Fruit fly (Drosophila melanogaster) whole organism, embryonic: Measurements from ENCODE around the gene RfC4.

Experiments used
- ATbp ChIP-seq: fragments of 200-800 bp; sonication (Bioruptor generic); optimal IDR thresholded peaks from 2 replicates; lab custom pipeline; 2017; ENCODE audit warnings: missing biosample characterization, mild to moderate bottlenecking, missing genetic modification characterization, missing genetic modification reagents
- Adf1 ChIP-seq: fragments of 200-800 bp; sonication (Bioruptor generic); IDR thresholded peaks from 2 replicates; pipeline ENCODE4 v1.3.6; 2022; ENCODE audit warnings: missing biosample characterization, missing genetic modification characterization
- Asciz ChIP-seq: fragments of 200-800 bp; sonication (Bioruptor generic); optimal IDR thresholded peaks from 2 replicates; lab custom pipeline; 2017; ENCODE audit warnings: missing biosample characterization, mild to moderate bottlenecking, missing genetic modification characterization, missing genetic modification reagents
- Awh ChIP-seq: fragments of 200-800 bp; sonication (Bioruptor generic); IDR thresholded peaks from 2 replicates; pipeline ENCODE4, ENCODE4 v1.3.6; 2022; ENCODE audit warnings: missing biosample characterization, missing genetic modification characterization
- BEAF-32 ChIP-seq: fragments of 200-800 bp; sonication (Bioruptor generic); optimal IDR thresholded peaks from 3 replicates; lab custom pipeline; 2017; ENCODE audit warnings: missing biosample characterization, missing genetic modification characterization, mild to moderate bottlenecking, moderate library complexity, missing genetic modification reagents
- CG10274 ChIP-seq: fragments of 200-800 bp; sonication (Bioruptor generic); optimal IDR thresholded peaks from 3 replicates; lab custom pipeline; 2017; ENCODE audit warnings: missing biosample characterization, mild to moderate bottlenecking, missing genetic modification characterization
- CG11093 ChIP-seq: fragments of 200-800 bp; sonication (Bioruptor generic); IDR thresholded peaks from 3 replicates; pipeline ENCODE4 v1.3.6; 2022; ENCODE audit warnings: missing biosample characterization, missing genetic modification characterization
- CG12104 ChIP-seq: fragments of 200-800 bp; sonication (Bioruptor generic); optimal IDR thresholded peaks from 3 replicates; lab custom pipeline; 2016; ENCODE audit warnings: missing biosample characterization, missing genetic modification characterization
- CG16779 ChIP-seq: fragments of 200-800 bp; sonication (Bioruptor generic); IDR thresholded peaks from 2 replicates; pipeline ENCODE4 v1.3.6; 2022; ENCODE audit warnings: missing biosample characterization, missing genetic modification characterization
- CG17802 ChIP-seq: fragments of 200-800 bp; sonication (Bioruptor generic); optimal IDR thresholded peaks from 2 replicates; lab custom pipeline; 2018; ENCODE audit warnings: missing biosample characterization, mild to moderate bottlenecking, missing genetic modification characterization, moderate library complexity
- CG18619 ChIP-seq: fragments of 200-800 bp; sonication (Bioruptor generic); optimal IDR thresholded peaks from 3 replicates; lab custom pipeline; 2017; ENCODE audit warnings: missing biosample characterization, mild to moderate bottlenecking, missing genetic modification characterization
- CG2116 ChIP-seq: fragments of 200-800 bp; sonication (Bioruptor generic); optimal IDR thresholded peaks from 3 replicates; lab custom pipeline; 2018; ENCODE audit warnings: missing biosample characterization, mild to moderate bottlenecking, missing genetic modification characterization
- CG2712 ChIP-seq: fragments of 200-800 bp; optimal IDR thresholded peaks from 3 replicates; lab custom pipeline; 2019; ENCODE audit warnings: missing biosample characterization, mild to moderate bottlenecking, missing genetic modification characterization, moderate library complexity
- CG31388 ChIP-seq: fragments of 200-800 bp; sonication (Bioruptor generic); optimal IDR thresholded peaks from 2 replicates; lab custom pipeline; 2016; ENCODE audit warnings: missing biosample characterization, missing genetic modification characterization
- CG33557 ChIP-seq: fragments of 200-800 bp; sonication (Bioruptor generic); optimal IDR thresholded peaks from 2 replicates; lab custom pipeline; 2019; ENCODE audit warnings: missing biosample characterization, mild to moderate bottlenecking, missing genetic modification characterization, moderate library complexity
- CG3726 ChIP-seq: fragments of 200-800 bp; sonication (Bioruptor generic); IDR thresholded peaks from 3 replicates; pipeline ENCODE4, ENCODE4 v1.3.6; 2022; ENCODE audit warnings: missing biosample characterization, missing genetic modification characterization
- CG6654 ChIP-seq: fragments of 200-800 bp; sonication (Bioruptor generic); optimal IDR thresholded peaks from 2 replicates; lab custom pipeline; 2017; ENCODE audit warnings: missing biosample characterization, mild to moderate bottlenecking, missing genetic modification characterization
- CG6689 ChIP-seq: fragments of 200-800 bp; sonication (Bioruptor generic); IDR thresholded peaks from 2 replicates; pipeline ENCODE4 v1.3.6; 2022; ENCODE audit warnings: missing biosample characterization, missing genetic modification characterization
- CG8089 ChIP-seq: fragments of 200-800 bp; sonication (Bioruptor generic); optimal IDR thresholded peaks from 3 replicates; lab custom pipeline; 2016; ENCODE audit warnings: missing biosample characterization, missing genetic modification characterization
- CG8281 ChIP-seq: fragments of 200-800 bp; sonication (Bioruptor generic); optimal IDR thresholded peaks from 2 replicates; lab custom pipeline; 2018; ENCODE audit warnings: missing biosample characterization, mild to moderate bottlenecking, missing genetic modification characterization, moderate library complexity
- CG8478 ChIP-seq: fragments of >200 bp; optimal IDR thresholded peaks from 2 replicates; lab custom pipeline; 2018
- CG9215 ChIP-seq: fragments of 200-800 bp; sonication (Bioruptor generic); IDR thresholded peaks from 2 replicates; pipeline ENCODE4 v1.3.6; 2022; ENCODE audit warnings: missing biosample characterization, missing genetic modification characterization
- CG9437 ChIP-seq: fragments of 200-800 bp; sonication (Bioruptor generic); optimal IDR thresholded peaks from 2 replicates; lab custom pipeline; 2018; ENCODE audit warnings: missing biosample characterization, mild to moderate bottlenecking, missing genetic modification characterization
- CG9797 ChIP-seq: fragments of 200-800 bp; sonication (Bioruptor generic); optimal IDR thresholded peaks from 3 replicates; lab custom pipeline; 2018; ENCODE audit warnings: missing biosample characterization, mild to moderate bottlenecking, missing genetic modification characterization
- CG9876 ChIP-seq: fragments of 200-800 bp; sonication (Bioruptor generic); optimal IDR thresholded peaks from 2 replicates; lab custom pipeline; 2016; ENCODE audit warnings: missing biosample characterization, missing genetic modification characterization
- D19A ChIP-seq: fragments of 200-800 bp; optimal IDR thresholded peaks from 3 replicates; lab custom pipeline; 2019; ENCODE audit warnings: missing biosample characterization, mild to moderate bottlenecking, missing genetic modification characterization, moderate library complexity
- Deaf1 ChIP-seq: fragments of 200-800 bp; optimal IDR thresholded peaks from 3 replicates; lab custom pipeline; 2019; ENCODE audit warnings: missing biosample characterization, mild to moderate bottlenecking, missing genetic modification characterization, moderate library complexity
- Hey ChIP-seq: fragments of 200-800 bp; sonication (Bioruptor generic); optimal IDR thresholded peaks from 3 replicates; lab custom pipeline; 2018; ENCODE audit warnings: missing biosample characterization, mild to moderate bottlenecking, missing genetic modification characterization
- Hmr ChIP-seq: fragments of 200-800 bp; sonication (Bioruptor generic); optimal IDR thresholded peaks from 3 replicates; lab custom pipeline; 2017; ENCODE audit warnings: mild to moderate bottlenecking, missing biosample characterization, missing genetic modification reagents, missing genetic modification characterization
- Hr3 ChIP-seq: fragments of 200-800 bp; sonication (Bioruptor generic); optimal IDR thresholded peaks from 3 replicates; lab custom pipeline; 2016; ENCODE audit warnings: missing biosample characterization, missing genetic modification characterization
- Hr51 ChIP-seq, 2 experiments: fragments of 200-800 bp; sonication (Bioruptor generic); optimal IDR thresholded peaks; 2 replicates in 1 of 2; 3 replicates in 1 of 2; lab custom pipeline; 2016 to 2018; ENCODE audit warnings: missing biosample characterization in 2 of 2, missing genetic modification characterization in 2 of 2, mild to moderate bottlenecking in 1 of 2, moderate library complexity in 1 of 2
- Neu2 ChIP-seq: fragments of 200-800 bp; sonication (Bioruptor generic); optimal IDR thresholded peaks from 3 replicates; lab custom pipeline; 2016; ENCODE audit warnings: missing biosample characterization, missing genetic modification characterization, borderline replicate concordance
- Nf-YA ChIP-seq: fragments of 200-800 bp; sonication (Bioruptor generic); IDR thresholded peaks from 2 replicates; pipeline ENCODE4 v1.3.6; 2022; ENCODE audit warnings: missing biosample characterization, missing genetic modification characterization
- Oli ChIP-seq: fragments of 200-800 bp; sonication (Bioruptor generic); optimal IDR thresholded peaks from 2 replicates; lab custom pipeline; 2018; ENCODE audit warnings: missing biosample characterization, mild to moderate bottlenecking, missing genetic modification characterization, moderate library complexity
- Xrp1 ChIP-seq: fragments of 200-800 bp; sonication (Bioruptor generic); IDR thresholded peaks from 2 replicates; pipeline ENCODE4 v1.3.6; 2022; ENCODE audit warnings: missing biosample characterization, missing genetic modification characterization
- ac ChIP-seq: fragments of 200-800 bp; sonication (Bioruptor generic); optimal IDR thresholded peaks from 3 replicates; lab custom pipeline; 2017; ENCODE audit warnings: missing biosample characterization, mild to moderate bottlenecking, missing genetic modification characterization
- corto ChIP-seq: fragments of 200-800 bp; sonication (Bioruptor generic); optimal IDR thresholded peaks from 2 replicates; lab custom pipeline; 2016; ENCODE audit warnings: missing biosample characterization, mild to moderate bottlenecking, missing genetic modification characterization, moderate library complexity
- crc ChIP-seq: fragments of 200-800 bp; sonication (Bioruptor generic); optimal IDR thresholded peaks from 2 replicates; lab custom pipeline; 2016; ENCODE audit warnings: missing biosample characterization, missing genetic modification characterization
- dm ChIP-seq: fragments of 200-800 bp; sonication (Bioruptor generic); optimal IDR thresholded peaks from 3 replicates; lab custom pipeline; 2016; ENCODE audit warnings: missing biosample characterization, missing genetic modification characterization
- eve ChIP-seq, 2 experiments: fragments of >200 bp; optimal IDR thresholded peaks; 2 replicates each; lab custom pipeline; 2017; ENCODE audit warnings: missing biosample characterization in 2 of 2, missing genetic modification characterization in 2 of 2
- fd96Cb ChIP-seq: fragments of 200-800 bp; sonication (Bioruptor generic); optimal IDR thresholded peaks from 2 replicates; lab custom pipeline; 2018; ENCODE audit warnings: missing biosample characterization, mild to moderate bottlenecking, missing genetic modification characterization, moderate library complexity
- hbn ChIP-seq: fragments of 200-800 bp; sonication (Bioruptor generic); IDR thresholded peaks from 2 replicates; pipeline ENCODE4 v1.3.6; 2022; ENCODE audit warnings: missing biosample characterization, missing genetic modification characterization; ENCODE audit not compliant: partially characterized antibody
- ind ChIP-seq: fragments of 200-800 bp; sonication (Bioruptor generic); optimal IDR thresholded peaks from 3 replicates; lab custom pipeline; 2016; ENCODE audit warnings: missing biosample characterization, missing genetic modification characterization
- kah ChIP-seq: fragments of 200-800 bp; sonication (Bioruptor generic); optimal IDR thresholded peaks from 2 replicates; lab custom pipeline; 2018; ENCODE audit warnings: missing biosample characterization, mild to moderate bottlenecking, missing genetic modification characterization
- lbe ChIP-seq: fragments of 200-800 bp; sonication (Bioruptor generic); optimal IDR thresholded peaks from 2 replicates; lab custom pipeline; 2016; ENCODE audit warnings: missing biosample characterization, mild to moderate bottlenecking, missing genetic modification characterization
- prd ChIP-seq, 3 experiments: fragments of >200 bp in 2 of 3; fragments of 200-800 bp in 1 of 3; sonication (Bioruptor generic) in 1 of 3; optimal IDR thresholded peaks in 2 of 3; IDR thresholded peaks in 1 of 3; 2 replicates in 2 of 3; 3 replicates in 1 of 3; pipeline versions ENCODE4 v1.3.6 to Lab custom; 2017 to 2022; ENCODE audit warnings: missing biosample characterization in 1 of 3, missing genetic modification characterization in 1 of 3
- sd ChIP-seq: fragments of 200-800 bp; sonication (Bioruptor generic); optimal IDR thresholded peaks from 3 replicates; lab custom pipeline; 2018; ENCODE audit warnings: missing biosample characterization, mild to moderate bottlenecking, missing genetic modification characterization, moderate library complexity
- tup ChIP-seq: fragments of 200-800 bp; sonication (Bioruptor generic); optimal IDR thresholded peaks from 2 replicates; lab custom pipeline; 2016; ENCODE audit warnings: missing biosample characterization, mild to moderate bottlenecking, missing genetic modification characterization, moderate library complexity

The RfC4 gene

dm6 chr3L:4103258-4104247 lies 32.3 kb downstream of the RfC4 start, which contains the start of gene Fit1 (continued):
- no peak for TF ChIP-seq CG12104 (GFP tag; lab: Kevin White, UChicago)
- TF ChIP-seq Hr51 (GFP tag; optimal IDR thresholded peaks at IDR 0.05; lab: Kevin White, UChicago), result no peak
- no peak for TF ChIP-seq ind (GFP tag; lab: Kevin White, UChicago)
- no peak for TF ChIP-seq CG17802 (tag; lab: Kevin White, UChicago)
- peak; percentile 74 for TF ChIP-seq CG9797 (GFP tag; lab: Kevin White, UChicago)
- TF ChIP-seq CG11093, result no peak
- TF ChIP-seq eve (GFP tag; optimal IDR thresholded peaks at IDR 0.05; lab: Kevin White, UChicago), result no peak
- TF ChIP-seq CG9876 (GFP tag; lab: Kevin White, UChicago), result no peak
- TF ChIP-seq CG8478 (lab: Kevin White, UChicago), result no peak
- no peak for TF ChIP-seq D19A (tag; lab: Kevin White, UChicago)
- no peak for TF ChIP-seq CG9215
- no peak for TF ChIP-seq CG10274 (GFP tag; lab: Kevin White, UChicago)
- TF ChIP-seq CG9437, result no peak
- no peak for TF ChIP-seq Hr3 (GFP tag; lab: Kevin White, UChicago)
- no peak for TF ChIP-seq CG31388 (GFP tag; lab: Kevin White, UChicago)
- TF ChIP-seq CG33557 (GFP tag; lab: Kevin White, UChicago), result no peak
- TF ChIP-seq Asciz (GFP tag; lab: Kevin White, UChicago), result no peak
- TF ChIP-seq Hmr (GFP tag; lab: Kevin White, UChicago), result no peak
- TF ChIP-seq hbn (GFP tag; lab: Robert Waterston, UW), result peak; percentile 58
- TF ChIP-seq ATbp, result no peak
- no peak for TF ChIP-seq Awh (GFP tag; lab: Robert Waterston, UW)
- TF ChIP-seq Oli, result no peak
- TF ChIP-seq corto, result no peak
- TF ChIP-seq lbe (GFP tag; lab: Kevin White, UChicago), result no peak
- peak; percentile 52 for TF ChIP-seq Deaf1 (tag; lab: Kevin White, UChicago)
- peak; percentile 25 for TF ChIP-seq CG2116
- no peak for TF ChIP-seq CG8089 (GFP tag; lab: Kevin White, UChicago)
- TF ChIP-seq tup (GFP tag; lab: Kevin White, UChicago), result no peak
- no peak for TF ChIP-seq crc
- peak; percentile 82 for TF ChIP-seq sd (tag; lab: Kevin White, UChicago)
- no peak for TF ChIP-seq CG16779
- no peak; the same call in 1 of the 2 replicates for TF ChIP-seq Xrp1
- TF ChIP-seq BEAF-32 (GFP tag; lab: Kevin White, UChicago), result peak; percentile 66
- no peak for TF ChIP-seq CG18619 (GFP tag; lab: Kevin White, UChicago)
- TF ChIP-seq kah (GFP tag; lab: Kevin White, UChicago), result no peak
- TF ChIP-seq Hey, result no peak
- no peak for TF ChIP-seq fd96Cb (tag; lab: Kevin White, UChicago)
- TF ChIP-seq CG2712 (tag; lab: Kevin White, UChicago), result no peak
- TF ChIP-seq CG6689, result no peak
- TF ChIP-seq CG8281, result no peak
- TF ChIP-seq ac (GFP tag; lab: Kevin White, UChicago), result no peak
- TF ChIP-seq Nf-YA, result no peak
- TF ChIP-seq Adf1 (GFP tag; lab: Robert Waterston, UW), result peak; percentile 72
- no peak for TF ChIP-seq prd (optimal IDR thresholded peaks at IDR 0.05; lab: Kevin White, UChicago)
- TF ChIP-seq prd (GFP tag; IDR thresholded peaks at IDR 0.05; lab: Robert Waterston, UW), result no peak
- TF ChIP-seq CG6654 (GFP tag; lab: Kevin White, UChicago), result no peak
- TF ChIP-seq Neu2 (GFP tag; lab: Kevin White, UChicago), result no peak
- no peak for TF ChIP-seq dm
- no peak for TF ChIP-seq CG3726 (GFP tag; lab: Robert Waterston, UW)
